Worm (Caenorhabditis elegans) whole organism, L4 larva: ENCODE data around the gene T09F5.20.

Source experiments
- F37D6.2 ChIP-seq: sonication (generic microtip); optimal IDR thresholded peaks from 2 replicates; lab custom pipeline; 2016; ENCODE audit warnings: mild to moderate bottlenecking, missing genetic modification characterization, missing compliant biosample characterization
- F44E2.7 ChIP-seq: fragments of 200-800 bp; sonication (Bioruptor generic); IDR thresholded peaks from 2 replicates; pipeline ENCODE4 v2.1.2; 2022; ENCODE audit warnings: missing genetic modification characterization, missing compliant biosample characterization
- T20F7.1 ChIP-seq: fragments of 200-800 bp; sonication (Bioruptor generic); optimal IDR thresholded peaks from 2 replicates; lab custom pipeline; 2018; ENCODE audit warnings: mild to moderate bottlenecking, missing genetic modification characterization, missing compliant biosample characterization
- T26A8.4 ChIP-seq: fragments of 200-800 bp; sonication (Bioruptor generic); IDR thresholded peaks from 2 replicates; pipeline ENCODE4 v1.3.6; 2022; ENCODE audit warnings: missing genetic modification characterization, missing compliant biosample characterization
- Y75B8A.6 ChIP-seq: fragments of 200-800 bp; sonication (Bioruptor generic); IDR thresholded peaks from 2 replicates; pipeline ENCODE4 v1.3.6; 2022; ENCODE audit warnings: missing genetic modification reagents, missing genetic modification characterization, missing compliant biosample characterization
- aha-1 ChIP-seq: fragments of 150-350 bp; peaks from one replicate; lab custom pipeline; 2014; ENCODE audit warnings: missing biosample characterization, missing genetic modification characterization
- ama-1 ChIP-seq: fragments of 150-350 bp; optimal IDR thresholded peaks from 2 replicates; lab custom pipeline; 2014; ENCODE audit warnings: inconsistent platforms, mixed read lengths
- arid-1 ChIP-seq: fragments of 200-800 bp; sonication (Bioruptor generic); conservative IDR thresholded peaks from 2 replicates; pipeline ENCODE4 v1.3.6; 2022; ENCODE audit warnings: missing genetic modification reagents, missing genetic modification characterization, missing compliant biosample characterization
- daf-16 ChIP-seq, 3 experiments: sonication (generic microtip); optimal IDR thresholded peaks; 2 replicates each; lab custom pipeline; 2016 to 2017; ENCODE audit warnings: missing genetic modification characterization in 3 of 3, missing genetic modification reagents in 3 of 3, mild to moderate bottlenecking in 2 of 3, missing compliant biosample characterization in 2 of 3, missing biosample characterization in 1 of 3, moderate library complexity in 1 of 3
- daf-8 ChIP-seq: fragments of 200-800 bp; sonication (Bioruptor generic); IDR thresholded peaks from 2 replicates; pipeline ENCODE4 v1.3.6; 2022; ENCODE audit warnings: missing genetic modification characterization, missing compliant biosample characterization
- dmd-6 ChIP-seq: fragments of 200-800 bp; sonication (Bioruptor generic); IDR thresholded peaks from 2 replicates; pipeline ENCODE4 v1.3.6; 2022; ENCODE audit warnings: missing genetic modification reagents, missing genetic modification characterization, missing compliant biosample characterization
- dmd-8 ChIP-seq: fragments of 200-800 bp; sonication (Bioruptor generic); IDR thresholded peaks from 2 replicates; pipeline ENCODE4 v1.3.6; 2022; ENCODE audit warnings: missing genetic modification characterization, missing compliant biosample characterization
- dpl-1 ChIP-seq: fragments of 150-350 bp; optimal IDR thresholded peaks from 2 replicates; lab custom pipeline; 2014; ENCODE audit warnings: missing biosample characterization, missing genetic modification reagents, missing genetic modification characterization
- duxl-1 ChIP-seq: sonication (generic microtip); optimal IDR thresholded peaks from 2 replicates; lab custom pipeline; 2016; ENCODE audit warnings: mild to moderate bottlenecking, missing genetic modification characterization, moderate library complexity, missing compliant biosample characterization; ENCODE audit not compliant: poor library complexity
- dve-1 ChIP-seq: sonication (generic microtip); optimal IDR thresholded peaks from 2 replicates; lab custom pipeline; 2017; ENCODE audit warnings: antibody characterized with exemption, mild to moderate bottlenecking, missing genetic modification characterization, missing compliant biosample characterization; ENCODE audit not compliant: insufficient read depth
- fkh-10 ChIP-seq: fragments of 150-350 bp; optimal IDR thresholded peaks from 2 replicates; lab custom pipeline; 2014; ENCODE audit warnings: missing biosample characterization, missing genetic modification reagents, missing genetic modification characterization
- hif-1 ChIP-seq, 2 experiments: sonication (generic microtip); optimal IDR thresholded peaks; 2 replicates each; lab custom pipeline; 2016 to 2017; ENCODE audit warnings: missing compliant biosample characterization in 2 of 2, missing genetic modification characterization in 2 of 2, missing genetic modification reagents in 2 of 2, missing genotype in 2 of 2, mild to moderate bottlenecking in 1 of 2
- hlh-11 ChIP-seq: fragments of 200-800 bp; sonication (Bioruptor generic); optimal IDR thresholded peaks from 2 replicates; lab custom pipeline; 2018; ENCODE audit warnings: mild to moderate bottlenecking, missing genetic modification characterization, missing compliant biosample characterization
- hlh-30 ChIP-seq: sonication (generic microtip); optimal IDR thresholded peaks from 2 replicates; lab custom pipeline; 2017; ENCODE audit warnings: antibody characterized with exemption, mild to moderate bottlenecking, missing genetic modification characterization, missing compliant biosample characterization; ENCODE audit not compliant: insufficient read depth
- lin-13 ChIP-seq: fragments of 150-350 bp; optimal IDR thresholded peaks from 2 replicates; lab custom pipeline; 2014; ENCODE audit warnings: missing biosample characterization, missing genetic modification reagents, missing genetic modification characterization
- lin-15B ChIP-seq: fragments of 150-350 bp; sonication (generic microtip); optimal IDR thresholded peaks from 3 replicates; lab custom pipeline; 2014; ENCODE audit warnings: missing biosample characterization, missing genetic modification characterization
- lin-38 ChIP-seq: fragments of 200-800 bp; sonication (Bioruptor generic); IDR thresholded peaks from 2 replicates; pipeline ENCODE4 v1.3.6; 2022; ENCODE audit warnings: missing genetic modification reagents, missing genetic modification characterization, missing compliant biosample characterization
- lsy-2 ChIP-seq, 2 experiments: fragments of 150-350 bp in 1 of 2; sonication (generic microtip) in 1 of 2; optimal IDR thresholded peaks; 2 replicates each; lab custom pipeline; 2014 to 2017; ENCODE audit warnings: missing biosample characterization in 2 of 2, missing genetic modification characterization in 2 of 2
- mep-1 ChIP-seq: fragments of 150-350 bp; sonication (generic microtip); optimal IDR thresholded peaks from 3 replicates; lab custom pipeline; 2014; ENCODE audit warnings: missing biosample characterization, missing genetic modification characterization
- mes-2 ChIP-seq: sonication (generic microtip); optimal IDR thresholded peaks from 2 replicates; lab custom pipeline; 2016; ENCODE audit warnings: missing genotype, mild to moderate bottlenecking, missing genetic modification characterization, missing compliant biosample characterization; ENCODE audit not compliant: poor library complexity, severe bottlenecking
- mxl-2 ChIP-seq: fragments of 200-800 bp; sonication (Bioruptor generic); conservative IDR thresholded peaks from 2 replicates; pipeline ENCODE4 v1.3.6; 2022; ENCODE audit warnings: missing genetic modification reagents, missing genetic modification characterization, missing compliant biosample characterization
- mxl-3 ChIP-seq: fragments of 200-800 bp; sonication (Bioruptor generic); optimal IDR thresholded peaks from 2 replicates; lab custom pipeline; 2018; ENCODE audit warnings: mild to moderate bottlenecking, missing genetic modification characterization, missing compliant biosample characterization
- nhr-11 ChIP-seq: fragments of 150-350 bp; optimal IDR thresholded peaks from 2 replicates; lab custom pipeline; 2014; ENCODE audit warnings: missing biosample characterization, missing genetic modification characterization
- nhr-111 ChIP-seq: fragments of 200-800 bp; sonication (Bioruptor generic); optimal IDR thresholded peaks from 2 replicates; lab custom pipeline; 2018; ENCODE audit warnings: mild to moderate bottlenecking, missing genetic modification characterization, missing compliant biosample characterization
- nhr-25 ChIP-seq: sonication (generic microtip); optimal IDR thresholded peaks from 2 replicates; lab custom pipeline; 2017; ENCODE audit warnings: missing genetic modification characterization, mild to moderate bottlenecking, missing compliant biosample characterization, antibody characterized with exemption, moderate library complexity, borderline replicate concordance; ENCODE audit not compliant: insufficient read depth
- nhr-28 ChIP-seq: fragments of 150-350 bp; optimal IDR thresholded peaks from 2 replicates; lab custom pipeline; 2014; ENCODE audit warnings: missing biosample characterization, missing genetic modification characterization
- nhr-42 ChIP-seq: fragments of 200-800 bp; sonication (Bioruptor generic); IDR thresholded peaks from 2 replicates; pipeline ENCODE4 v1.3.6; 2022; ENCODE audit warnings: missing genetic modification characterization, missing compliant biosample characterization
- nhr-6 ChIP-seq: fragments of 150-350 bp; optimal IDR thresholded peaks from 2 replicates; lab custom pipeline; 2014; ENCODE audit warnings: missing biosample characterization, missing genetic modification characterization
- php-3 ChIP-seq: fragments of 200-800 bp; sonication (Bioruptor generic); IDR thresholded peaks from 2 replicates; pipeline ENCODE4 v1.3.6; 2022; ENCODE audit warnings: missing genetic modification reagents, missing genetic modification characterization, missing compliant biosample characterization
- pqm-1 ChIP-seq: sonication (generic microtip); optimal IDR thresholded peaks from 2 replicates; lab custom pipeline; 2017; ENCODE audit warnings: missing biosample characterization, missing genetic modification characterization
- rbr-2 ChIP-seq: sonication (generic microtip); optimal IDR thresholded peaks from 2 replicates; lab custom pipeline; 2016; ENCODE audit warnings: missing genotype, missing genetic modification characterization, missing compliant biosample characterization
- set-16 ChIP-seq: fragments of 200-800 bp; sonication (Bioruptor generic); IDR thresholded peaks from 2 replicates; pipeline ENCODE4 v1.3.6; 2022; ENCODE audit warnings: missing genetic modification reagents, missing genetic modification characterization, missing compliant biosample characterization
- snpc-4 ChIP-seq: fragments of 150-350 bp; optimal IDR thresholded peaks from 2 replicates; lab custom pipeline; 2014; ENCODE audit warnings: missing biosample characterization, missing genetic modification characterization
- spr-1 ChIP-seq: sonication (generic microtip); optimal IDR thresholded peaks from 2 replicates; lab custom pipeline; 2016; ENCODE audit warnings: mild to moderate bottlenecking, missing genetic modification characterization, missing compliant biosample characterization
- spr-3 ChIP-seq: fragments of 200-800 bp; sonication (Bioruptor generic); optimal IDR thresholded peaks from 2 replicates; lab custom pipeline; 2018; ENCODE audit warnings: mild to moderate bottlenecking, missing genetic modification characterization, missing compliant biosample characterization
- tra-1 ChIP-seq: fragments of 200-800 bp; sonication (Bioruptor generic); IDR thresholded peaks from 2 replicates; pipeline ENCODE4 v1.3.6; 2022; ENCODE audit warnings: missing genetic modification reagents, missing genetic modification characterization, missing compliant biosample characterization
- unc-39 ChIP-seq: sonication (generic microtip); optimal IDR thresholded peaks from 2 replicates; lab custom pipeline; 2017; ENCODE audit warnings: missing biosample characterization, missing genetic modification characterization
- vab-7 ChIP-seq: fragments of 200-800 bp; sonication (Bioruptor generic); IDR thresholded peaks from 2 replicates; pipeline ENCODE4 v1.3.6; 2022; ENCODE audit warnings: missing genetic modification reagents, missing genetic modification characterization, missing compliant biosample characterization
- zag-1 ChIP-seq: fragments of 150-350 bp; optimal IDR thresholded peaks from 2 replicates; lab custom pipeline; 2014; ENCODE audit warnings: missing biosample characterization, missing genetic modification characterization
- zfp-2 ChIP-seq: sonication (generic microtip); optimal IDR thresholded peaks from 2 replicates; lab custom pipeline; 2016; ENCODE audit warnings: mild to moderate bottlenecking, missing genetic modification characterization, missing compliant biosample characterization
- ztf-11 ChIP-seq: fragments of 150-350 bp; optimal IDR thresholded peaks from 2 replicates; lab custom pipeline; 2014; ENCODE audit warnings: missing biosample characterization, missing genetic modification characterization
- ztf-7 ChIP-seq: fragments of 150-350 bp; optimal IDR thresholded peaks from 2 replicates; lab custom pipeline; 2014; ENCODE audit warnings: missing biosample characterization, missing genetic modification characterization

The T09F5.20 gene

DNA sequence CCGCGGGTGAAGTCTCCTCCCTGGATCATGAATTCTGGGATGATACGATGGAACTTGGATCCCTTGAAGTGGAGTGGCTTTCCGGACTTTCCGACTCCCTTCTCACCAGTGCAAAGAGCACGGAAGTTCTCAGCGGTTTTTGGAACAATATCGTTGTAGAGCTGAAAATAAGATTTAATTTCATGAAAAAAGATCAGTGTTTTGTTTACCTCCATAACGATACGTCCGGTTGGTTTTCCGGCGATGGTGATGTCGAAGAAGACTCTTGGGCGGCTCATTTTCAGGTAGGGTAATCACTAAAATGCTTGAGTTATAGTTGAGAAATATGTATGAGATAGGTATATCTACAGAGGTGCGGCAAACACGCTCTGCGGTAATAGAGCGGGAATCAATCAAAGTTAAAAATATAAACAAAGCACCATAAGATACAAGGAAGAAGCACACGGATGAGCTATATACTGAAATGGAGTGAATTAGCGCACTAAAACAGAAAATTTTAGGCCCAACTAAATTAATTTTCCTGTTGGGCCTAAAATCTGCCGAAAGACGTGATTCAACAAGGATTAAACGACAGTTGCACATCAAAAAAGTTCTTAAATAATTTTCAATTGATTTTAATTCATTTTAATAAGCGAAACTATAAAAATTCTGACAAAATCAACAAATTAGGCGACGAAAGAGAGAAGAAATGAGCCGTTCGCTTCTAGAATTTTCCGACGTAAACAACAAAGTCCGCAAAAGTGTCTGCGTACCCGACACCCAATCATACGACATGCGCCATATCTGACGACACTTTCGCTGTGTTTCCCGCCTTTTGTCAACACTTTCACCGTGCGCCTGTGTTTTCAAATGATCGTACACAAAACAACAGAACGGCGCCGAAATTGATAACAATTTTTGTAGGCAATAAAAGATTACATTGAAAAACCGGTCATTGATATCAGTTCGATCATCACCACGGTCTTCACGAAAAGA is 39.7 kb upstream of the T09F5.20 start, which contains the start of the genes cyn-7 and bath-36:
Gene cyn-7, minus strand, starts transcription at position 296 of the 975 bp plus-strand sequence.
Gene bath-36, plus strand, starts transcription at position 806 of the 975 bp plus-strand sequence.
- TF ChIP-seq hlh-11 (tag; lab: Kevin White, UChicago): peak; percentile 94
- no peak for TF ChIP-seq Y75B8A.6 (GFP tag; lab: Robert Waterston, UW)
- TF ChIP-seq mep-1: peak; percentile 77
- TF ChIP-seq lin-38 (GFP tag; lab: Robert Waterston, UW): peak; percentile 88
- TF ChIP-seq rbr-2 (tag; lab: Kevin White, UChicago): peak; percentile 69
- peak; percentile 48 for TF ChIP-seq ztf-7 (tag; lab: Kevin White, UChicago)
- TF ChIP-seq nhr-111 (GFP tag; lab: Kevin White, UChicago): no peak
- TF ChIP-seq vab-7 (GFP tag; lab: Robert Waterston, UW): no peak
- TF ChIP-seq spr-1 (tag; lab: Kevin White, UChicago): peak; percentile 22
- TF ChIP-seq nhr-6: peak; percentile 74
- TF ChIP-seq set-16 (GFP tag; lab: Robert Waterston, UW): no peak
- peak; percentile 78 for TF ChIP-seq mxl-3 (GFP tag; lab: Kevin White, UChicago)
- peak; percentile 75 for TF ChIP-seq mes-2 (tag; lab: Kevin White, UChicago)
- peak; percentile 37 for TF ChIP-seq duxl-1
- peak; percentile 93 for TF ChIP-seq dve-1 (tag; lab: Kevin White, UChicago)
- peak; percentile 68 for TF ChIP-seq T20F7.1 (GFP tag; lab: Kevin White, UChicago)
- TF ChIP-seq tra-1 (GFP tag; lab: Robert Waterston, UW): peak; percentile 51; the same call in 1 of the 2 replicates
- TF ChIP-seq ama-1: no peak
- TF ChIP-seq nhr-25: peak; percentile 33
- no peak for TF ChIP-seq spr-3 (GFP tag; lab: Kevin White, UChicago)
- TF ChIP-seq lin-15B (tag; lab: Kevin White, UChicago): no peak
- TF ChIP-seq F37D6.2: peak; percentile 24
- TF ChIP-seq zfp-2 (tag; lab: Kevin White, UChicago): no peak
- TF ChIP-seq dpl-1: peak; percentile 81
- peak; percentile 92 for TF ChIP-seq aha-1
- TF ChIP-seq ztf-11 (tag; lab: Kevin White, UChicago): no peak
- TF ChIP-seq hlh-30 (tag; lab: Kevin White, UChicago): peak; percentile 20
- no peak for TF ChIP-seq snpc-4
- TF ChIP-seq php-3: 0 out of 2 replicates have a peak, but pooled peaks have one; percentile 34
- peak; percentile 62 for TF ChIP-seq lin-13 (GFP tag; lab: Kevin White, UChicago)
- 0 out of 2 replicates have a peak, but pooled peaks have one; percentile 39 for TF ChIP-seq nhr-42 (GFP tag; lab: Robert Waterston, UW)
- TF ChIP-seq arid-1 (GFP tag; lab: Robert Waterston, UW): 0 out of 2 replicates have a peak, but pooled peaks have one; percentile 28
- TF ChIP-seq pqm-1 (tag; lab: Kevin White, UChicago): peak; percentile 51
- peak; percentile 37 for TF ChIP-seq fkh-10 (GFP tag; lab: Kevin White, UChicago)
- peak; percentile 71 for TF ChIP-seq nhr-11 (tag; lab: Kevin White, UChicago)
- peak; percentile 75 for TF ChIP-seq T26A8.4 (GFP tag; lab: Robert Waterston, UW)
- TF ChIP-seq hif-1 (tag; optimal IDR thresholded peaks at IDR 0.05; lab: Kevin White, UChicago): peak in 1 of 2 experiments; percentile 29
- TF ChIP-seq daf-16 (GFP tag; optimal IDR thresholded peaks at IDR 0.05; lab: Kevin White, UChicago): peak; percentile 94 to 97
- peak; percentile 99 for TF ChIP-seq daf-16 (tag; optimal IDR thresholded peaks at IDR 0.05; lab: Kevin White, UChicago)
- TF ChIP-seq dmd-8 (GFP tag; lab: Robert Waterston, UW): no peak
- TF ChIP-seq unc-39 (tag; lab: Kevin White, UChicago): no peak
- no peak for TF ChIP-seq zag-1 (tag; lab: Kevin White, UChicago)
- no peak for TF ChIP-seq mxl-2 (GFP tag; lab: Robert Waterston, UW)
- peak; percentile 97 for TF ChIP-seq nhr-28 (tag; lab: Kevin White, UChicago)
- peak in 1 of 2 experiments; percentile 75 for TF ChIP-seq lsy-2 (tag; optimal IDR thresholded peaks at IDR 0.05; lab: Kevin White, UChicago)
- TF ChIP-seq dmd-6: peak; percentile 75
- no peak for TF ChIP-seq daf-8 (GFP tag; lab: Robert Waterston, UW)
- no peak for TF ChIP-seq F44E2.7
